Worm (Caenorhabditis elegans) whole organism, L1 larva: ENCODE measurements around the gene F18E9.8.

Experiments used
- C16A3.4 ChIP-seq: fragments of 150-350 bp; optimal IDR thresholded peaks from 2 replicates; lab custom pipeline; 2014; ENCODE audit warnings: missing biosample characterization, missing genetic modification characterization
- alr-1 ChIP-seq: fragments of 200-800 bp; sonication (Bioruptor generic); optimal IDR thresholded peaks from 2 replicates; lab custom pipeline; 2018; ENCODE audit warnings: borderline replicate concordance, mild to moderate bottlenecking, missing genetic modification characterization, missing compliant biosample characterization
- blmp-1 ChIP-seq: fragments of 150-350 bp; optimal IDR thresholded peaks from 2 replicates; lab custom pipeline; 2014; ENCODE audit warnings: missing biosample characterization, missing genetic modification characterization
- ceh-8 ChIP-seq: fragments of 200-800 bp; sonication (Bioruptor generic); optimal IDR thresholded peaks from 2 replicates; lab custom pipeline; 2018; ENCODE audit warnings: mild to moderate bottlenecking, missing genetic modification characterization, moderate library complexity, missing compliant biosample characterization
- ceh-82 ChIP-seq, 3 experiments: fragments of 150-350 bp in 1 of 3; sonication (generic microtip) in 2 of 3; optimal IDR thresholded peaks; 2 replicates each; lab custom pipeline; 2014 to 2017; ENCODE audit warnings: missing biosample characterization in 3 of 3, missing genetic modification characterization in 3 of 3
- ceh-88 ChIP-seq: fragments of 200-800 bp; sonication (Bioruptor generic); IDR thresholded peaks from 2 replicates; pipeline ENCODE4 v1.3.6; 2022; ENCODE audit warnings: missing genetic modification characterization, missing compliant biosample characterization
- ceh-90 ChIP-seq: sonication (generic microtip); optimal IDR thresholded peaks from 2 replicates; lab custom pipeline; 2016; ENCODE audit warnings: missing genetic modification characterization, missing compliant biosample characterization
- dpl-1 ChIP-seq, 3 experiments: fragments of 150-350 bp in 2 of 3; sonication (generic microtip) in 1 of 3; optimal IDR thresholded peaks; 2 replicates each; lab custom pipeline; 2014 to 2017; ENCODE audit warnings: missing biosample characterization in 3 of 3, missing genetic modification characterization in 3 of 3, missing genetic modification reagents in 3 of 3
- dsc-1 ChIP-seq: sonication (generic microtip); optimal IDR thresholded peaks from 2 replicates; lab custom pipeline; 2016; ENCODE audit warnings: mild to moderate bottlenecking, missing genetic modification characterization, missing compliant biosample characterization
- efl-1 ChIP-seq, 4 experiments: fragments of 150-350 bp; optimal IDR thresholded peaks in 3 of 4; peaks in 1 of 4; 1 replicate in 1 of 4; 2 replicates in 3 of 4; lab custom pipeline; 2014; ENCODE audit warnings: missing biosample characterization in 2 of 4, missing genetic modification characterization in 2 of 4, missing genetic modification reagents in 2 of 4
- egl-13 ChIP-seq: sonication (generic microtip); optimal IDR thresholded peaks from 2 replicates; lab custom pipeline; 2016; ENCODE audit warnings: missing genotype, missing genetic modification reagents, missing genetic modification characterization, missing compliant biosample characterization
- fkh-4 ChIP-seq: sonication (generic microtip); optimal IDR thresholded peaks from 2 replicates; lab custom pipeline; 2016; ENCODE audit warnings: missing compliant biosample characterization, missing genetic modification characterization, borderline replicate concordance
- fkh-8 ChIP-seq: sonication (generic microtip); optimal IDR thresholded peaks from 2 replicates; lab custom pipeline; 2016; ENCODE audit warnings: mild to moderate bottlenecking, missing genetic modification characterization, missing compliant biosample characterization
- fos-1 ChIP-seq: fragments of 150-350 bp; optimal IDR thresholded peaks from 2 replicates; lab custom pipeline; 2014; ENCODE audit warnings: missing biosample characterization, missing genetic modification characterization
- hlh-4 ChIP-seq: sonication (generic microtip); optimal IDR thresholded peaks from 2 replicates; lab custom pipeline; 2016; ENCODE audit warnings: mild to moderate bottlenecking, missing genetic modification characterization, missing compliant biosample characterization
- irx-1 ChIP-seq: sonication (generic microtip); optimal IDR thresholded peaks from 2 replicates; lab custom pipeline; 2016; ENCODE audit warnings: missing genetic modification characterization, missing compliant biosample characterization
- isw-1 ChIP-seq: fragments of 200-800 bp; sonication (Bioruptor generic); IDR thresholded peaks from 2 replicates; pipeline ENCODE4 v1.3.6; 2022; ENCODE audit warnings: missing genetic modification characterization, missing compliant biosample characterization
- jun-1 ChIP-seq: fragments of 150-350 bp; optimal IDR thresholded peaks from 2 replicates; lab custom pipeline; 2014; ENCODE audit warnings: missing biosample characterization, missing genetic modification reagents, missing genetic modification characterization
- lin-13 ChIP-seq: fragments of 150-350 bp; optimal IDR thresholded peaks from 2 replicates; lab custom pipeline; 2014; ENCODE audit warnings: missing biosample characterization, missing genetic modification reagents, missing genetic modification characterization
- lin-14 ChIP-seq: fragments of 200-800 bp; sonication (Bioruptor generic); optimal IDR thresholded peaks from 2 replicates; lab custom pipeline; 2018; ENCODE audit warnings: mild to moderate bottlenecking, missing genetic modification characterization, moderate library complexity, missing compliant biosample characterization
- lin-15B ChIP-seq: fragments of 150-350 bp; sonication (generic microtip); optimal IDR thresholded peaks from 3 replicates; lab custom pipeline; 2014; ENCODE audit warnings: missing biosample characterization, missing genetic modification characterization
- lin-35 ChIP-seq, 2 experiments: fragments of 150-350 bp; optimal IDR thresholded peaks; 2 replicates each; lab custom pipeline; 2014; ENCODE audit warnings: missing biosample characterization in 2 of 2, missing genetic modification characterization in 2 of 2, missing genetic modification reagents in 2 of 2
- lsy-2 ChIP-seq, 2 experiments: fragments of 150-350 bp; optimal IDR thresholded peaks; 2 replicates each; lab custom pipeline; 2014; ENCODE audit warnings: missing biosample characterization in 2 of 2, missing genetic modification characterization in 2 of 2
- mab-9 ChIP-seq: fragments of 200-800 bp; sonication (Bioruptor generic); IDR thresholded peaks from 2 replicates; pipeline ENCODE4 v1.3.6; 2022; ENCODE audit warnings: missing genetic modification reagents, missing genetic modification characterization, missing compliant biosample characterization
- mdl-1 ChIP-seq, 2 experiments: fragments of 150-350 bp; optimal IDR thresholded peaks; 2 replicates each; lab custom pipeline; 2014 to 2017; ENCODE audit warnings: missing biosample characterization in 2 of 2, missing genetic modification characterization in 2 of 2, inconsistent platforms in 1 of 2
- mef-2 ChIP-seq: fragments of 150-350 bp; optimal IDR thresholded peaks from 2 replicates; lab custom pipeline; 2014; ENCODE audit warnings: missing biosample characterization, missing genetic modification characterization
- nhr-19 ChIP-seq: fragments of 200-800 bp; sonication (Bioruptor generic); conservative IDR thresholded peaks from 2 replicates; pipeline ENCODE4 v1.3.6; 2022; ENCODE audit warnings: missing genetic modification characterization, missing compliant biosample characterization
- nhr-237 ChIP-seq: fragments of 150-350 bp; optimal IDR thresholded peaks from 2 replicates; lab custom pipeline; 2014; ENCODE audit warnings: missing biosample characterization, missing genetic modification characterization
- nhr-28 ChIP-seq: fragments of 150-350 bp; optimal IDR thresholded peaks from 2 replicates; lab custom pipeline; 2014; ENCODE audit warnings: missing biosample characterization, missing genetic modification characterization
- nhr-47 ChIP-seq: sonication (generic microtip); optimal IDR thresholded peaks from 2 replicates; lab custom pipeline; 2016; ENCODE audit warnings: mild to moderate bottlenecking, missing genetic modification characterization, moderate library complexity, missing compliant biosample characterization
- nhr-71 ChIP-seq: sonication (generic microtip); optimal IDR thresholded peaks from 2 replicates; lab custom pipeline; 2016; ENCODE audit warnings: mild to moderate bottlenecking, missing genetic modification characterization, moderate library complexity, missing compliant biosample characterization
- nhr-77 ChIP-seq: fragments of 150-350 bp; optimal IDR thresholded peaks from 2 replicates; lab custom pipeline; 2014; ENCODE audit warnings: missing biosample characterization, missing genetic modification characterization
- nhr-84 ChIP-seq: sonication (generic microtip); optimal IDR thresholded peaks from 2 replicates; lab custom pipeline; 2017; ENCODE audit warnings: missing biosample characterization, missing genetic modification characterization
- nhr-90 ChIP-seq: sonication (generic microtip); optimal IDR thresholded peaks from 2 replicates; lab custom pipeline; 2016; ENCODE audit warnings: mild to moderate bottlenecking, missing genetic modification characterization, missing compliant biosample characterization; ENCODE audit not compliant: poor library complexity
- skn-1 ChIP-seq: fragments of 150-350 bp; optimal IDR thresholded peaks from 2 replicates; lab custom pipeline; 2014; ENCODE audit warnings: missing biosample characterization, missing genetic modification characterization
- snu-23 ChIP-seq: sonication (generic microtip); optimal IDR thresholded peaks from 2 replicates; lab custom pipeline; 2016; ENCODE audit warnings: missing genetic modification characterization, missing compliant biosample characterization
- sup-37 ChIP-seq: fragments of 200-800 bp; sonication (Bioruptor generic); optimal IDR thresholded peaks from 2 replicates; lab custom pipeline; 2018; ENCODE audit warnings: mild to moderate bottlenecking, missing genetic modification characterization, missing compliant biosample characterization
- swsn-7 ChIP-seq: sonication (generic microtip); optimal IDR thresholded peaks from 2 replicates; lab custom pipeline; 2016; ENCODE audit warnings: missing genetic modification characterization, missing compliant biosample characterization
- tbx-2 ChIP-seq: sonication (generic microtip); optimal IDR thresholded peaks from 2 replicates; lab custom pipeline; 2016; ENCODE audit warnings: missing genetic modification characterization, missing compliant biosample characterization
- unc-30 ChIP-seq: sonication (generic microtip); optimal IDR thresholded peaks from 2 replicates; lab custom pipeline; 2017; ENCODE audit warnings: missing biosample characterization, missing genetic modification characterization
- unc-62 ChIP-seq: fragments of 150-350 bp; optimal IDR thresholded peaks from 2 replicates; lab custom pipeline; 2014; ENCODE audit warnings: missing biosample characterization, missing genetic modification reagents, missing genetic modification characterization
- unc-98 ChIP-seq: fragments of 200-800 bp; sonication (Bioruptor generic); IDR thresholded peaks from 2 replicates; pipeline ENCODE4 v1.3.6; 2022; ENCODE audit warnings: missing genetic modification characterization, missing compliant biosample characterization
- xbp-1 ChIP-seq: sonication (generic microtip); optimal IDR thresholded peaks from 2 replicates; lab custom pipeline; 2016; ENCODE audit warnings: missing genetic modification characterization, missing compliant biosample characterization
- zag-1 ChIP-seq: fragments of 150-350 bp; optimal IDR thresholded peaks from 2 replicates; lab custom pipeline; 2014; ENCODE audit warnings: missing biosample characterization, missing genetic modification characterization
- ztf-11 ChIP-seq, 2 experiments: sonication (generic microtip); optimal IDR thresholded peaks; 2 replicates each; lab custom pipeline; 2016 to 2017; ENCODE audit warnings: missing genetic modification characterization in 2 of 2, missing biosample characterization in 1 of 2, missing compliant biosample characterization in 1 of 2

Gene F18E9.8

ce11 chrX:8556614-8557196 is 24.6 kb downstream of the F18E9.8 start, which contains the start of gene utx-1 (continued):
- TF ChIP-seq mab-9 (GFP tag; lab: Robert Waterston, UW): 0 out of 2 replicates have a peak, but pooled peaks have one; percentile 21
- peak; percentile 26 for TF ChIP-seq fkh-8 (tag; lab: Kevin White, UChicago)
- TF ChIP-seq alr-1 (tag; lab: Kevin White, UChicago): no peak
- peak in 1 of 3 experiments; percentile 9 for TF ChIP-seq ceh-82 (tag; optimal IDR thresholded peaks at IDR 0.05; lab: Kevin White, UChicago)
- TF ChIP-seq nhr-84: no peak
- TF ChIP-seq snu-23 (GFP tag; lab: Kevin White, UChicago): peak; percentile 31
- no peak for TF ChIP-seq zag-1 (tag; lab: Kevin White, UChicago)
- peak; percentile 23; the same call in 1 of the 2 replicates for TF ChIP-seq nhr-19 (GFP tag; lab: Robert Waterston, UW)
- TF ChIP-seq dsc-1: peak; percentile 26
- TF ChIP-seq mef-2: no peak
- peak in 1 of 2 experiments; percentile 37 for TF ChIP-seq ztf-11 (tag; optimal IDR thresholded peaks at IDR 0.05; lab: Kevin White, UChicago)
- TF ChIP-seq fkh-4 (tag; lab: Kevin White, UChicago): no peak

- TF ChIP-seq blmp-1 (peak; percentile 76), nhr-237 (tag; lab: Kevin White, UChicago) (no peak)
These were observed 27.3 kb downstream of the F18E9.8 start for ce11 chrX:8554029-8554428.

ce11 chrX:8551687-8552327 is 29.5 kb downstream of the F18E9.8 start, which contains the start of gene dhhc-14:
Gene dhhc-14 (plus strand): TSS chrX:8552277.
- TF ChIP-seq irx-1 (no peak), nhr-71 (tag; lab: Kevin White, UChicago) (peak; percentile 66), dsc-1 (peak; percentile 37), lin-14 (GFP tag; lab: Kevin White, UChicago) (peak; percentile 72), egl-13 (tag; lab: Kevin White, UChicago) (no peak), unc-62 (GFP tag; lab: Kevin White, UChicago) (no peak), mdl-1 (tag; optimal IDR thresholded peaks at IDR 0.05; lab: Kevin White, UChicago) (peak in 1 of 2 experiments; percentile 67), hlh-4 (no peak), tbx-2 (tag; lab: Kevin White, UChicago) (peak; percentile 32), isw-1 (GFP tag; lab: Robert Waterston, UW) (peak; percentile 28), lin-13 (GFP tag; lab: Kevin White, UChicago) (peak; percentile 38), fkh-8 (tag; lab: Kevin White, UChicago) (peak; percentile 49), nhr-90 (tag; lab: Kevin White, UChicago) (no peak), C16A3.4 (tag; lab: Kevin White, UChicago) (peak; percentile 57), jun-1 (tag; lab: Kevin White, UChicago) (no peak), lsy-2 (tag; optimal IDR thresholded peaks at IDR 0.05; lab: Kevin White, UChicago) (peak; percentile 31 to 55), ceh-90 (tag; lab: Kevin White, UChicago) (no peak), fos-1 (no peak), ceh-88 (GFP tag; lab: Robert Waterston, UW) (no peak), nhr-28 (tag; lab: Kevin White, UChicago) (no peak), snu-23 (GFP tag; lab: Kevin White, UChicago) (peak; percentile 56), blmp-1 (peak; percentile 48), lin-15B (tag; lab: Kevin White, UChicago) (no peak), skn-1 (no peak), unc-98 (GFP tag; lab: Robert Waterston, UW) (no peak), ceh-82 (tag; optimal IDR thresholded peaks at IDR 0.05; lab: Kevin White, UChicago) (peak in 2 of 3 experiments; percentile 38 to 84), unc-30 (tag; lab: Kevin White, UChicago) (no peak), efl-1 (optimal IDR thresholded peaks at IDR 0.05; lab: Kevin White, UChicago) (peak in 1 of 2 experiments; percentile 28), efl-1 (GFP tag; optimal IDR thresholded peaks at IDR 0.05 in 1 of 2; lab: Kevin White, UChicago) (peak in 1 of 2 experiments; percentile 21), ceh-8 (GFP tag; lab: Kevin White, UChicago) (no peak), xbp-1 (peak; percentile 46), nhr-47 (tag; lab: Kevin White, UChicago) (peak; percentile 44), nhr-77 (tag; lab: Kevin White, UChicago) (peak; percentile 20), sup-37 (GFP tag; lab: Kevin White, UChicago) (no peak), dpl-1 (GFP tag; optimal IDR thresholded peaks at IDR 0.05; lab: Kevin White, UChicago) (peak in 2 of 3 experiments; percentile 7 to 47), alr-1 (tag; lab: Kevin White, UChicago) (no peak), swsn-7 (tag; lab: Kevin White, UChicago) (peak; percentile 41), lin-35 (GFP tag; optimal IDR thresholded peaks at IDR 0.05; lab: Kevin White, UChicago) (peak; percentile 26 to 41)
